Worm (Caenorhabditis elegans): ENCODE data around the gene srz-99.

- TF ChIP-seq nhr-77 (tag; optimal IDR thresholded peaks at IDR 0.05) (no peak), fkh-10 (GFP tag; optimal IDR thresholded peaks at IDR 0.05) (peak; percentile 42), nhr-20 (tag; optimal IDR thresholded peaks at IDR 0.05) (no peak), irx-1 (tag; optimal IDR thresholded peaks at IDR 0.05) (no peak), pqm-1 (tag; optimal IDR thresholded peaks at IDR 0.05) (no peak), nhr-11 (tag; optimal IDR thresholded peaks at IDR 0.05) (no peak), fos-1 (tag; optimal IDR thresholded peaks at IDR 0.05) (no peak), dsc-1 (tag; optimal IDR thresholded peaks at IDR 0.05) (peak; percentile 64), efl-1 (optimal IDR thresholded peaks at IDR 0.05) (no peak), efl-1 (GFP tag; optimal IDR thresholded peaks at IDR 0.05 in 1 of 2) (no peak), nhr-19 (GFP tag; conservative IDR thresholded peaks at IDR 0.05) (no peak)
These were observed 22.3 kb downstream of the srz-99 start for ce11 chrV:16752089-16753030.

Measured in whole organism, L1 larva.